Worm (Caenorhabditis elegans): ENCODE results near the gene ostf-4.

The ostf-4 gene

DNA sequence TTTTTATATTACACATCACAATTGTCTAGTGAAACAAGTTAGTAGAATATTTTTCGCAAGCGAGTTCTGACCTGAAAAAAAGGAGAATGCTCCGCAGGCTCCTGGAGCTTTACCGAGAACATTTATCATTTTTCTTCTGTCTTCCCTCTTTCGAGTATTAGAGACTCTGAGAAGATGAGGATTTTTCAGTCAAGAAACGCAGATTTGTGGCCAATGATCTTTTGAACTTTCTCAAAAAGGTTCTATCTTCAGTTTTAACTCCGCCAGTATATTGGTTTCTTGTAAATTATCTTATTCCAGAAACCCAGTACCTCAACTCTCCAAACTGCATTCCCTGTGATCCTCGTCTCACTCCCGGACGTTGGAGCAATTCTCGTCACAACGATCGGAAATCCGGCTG, 32.7 kb downstream of the ostf-4 start, which contains the start of gene K10G9.2:
TSS of gene K10G9.2 (plus strand) at position 301 of the 400 bp plus-strand sequence.
- TF ChIP-seq egl-43 (GFP tag; IDR thresholded peaks at IDR 0.05), result no peak
- no peak for TF ChIP-seq pqm-1 (tag; optimal IDR thresholded peaks at IDR 0.05)
- no peak for TF ChIP-seq ctbp-1 (GFP tag; IDR thresholded peaks at IDR 0.05)
- TF ChIP-seq zip-11 (GFP tag; IDR thresholded peaks at IDR 0.05), result no peak
- TF ChIP-seq nhr-42 (GFP tag; IDR thresholded peaks at IDR 0.05), result no peak
- TF ChIP-seq lin-1 (GFP tag; IDR thresholded peaks at IDR 0.05), result no peak
- TF ChIP-seq madf-5 (GFP tag; IDR thresholded peaks at IDR 0.05), result no peak
- no peak for TF ChIP-seq unc-130 (GFP tag; optimal IDR thresholded peaks at IDR 0.05)
- TF ChIP-seq ceh-82 (tag; optimal IDR thresholded peaks at IDR 0.05), result no peak
- TF ChIP-seq snpc-4 (tag; optimal IDR thresholded peaks at IDR 0.05), result no peak
- TF ChIP-seq mes-2 (tag; optimal IDR thresholded peaks at IDR 0.05; ENCODE audit: poor library complexity, severe bottlenecking), result no peak
- no peak for TF ChIP-seq mxl-2 (GFP tag; conservative IDR thresholded peaks at IDR 0.05)
- no peak for TF ChIP-seq nhr-76 (tag; optimal IDR thresholded peaks at IDR 0.05)
- no peak for TF ChIP-seq spr-1 (tag; optimal IDR thresholded peaks at IDR 0.05)
- no peak for TF ChIP-seq ztf-11 (tag; optimal IDR thresholded peaks at IDR 0.05)

DNA sequence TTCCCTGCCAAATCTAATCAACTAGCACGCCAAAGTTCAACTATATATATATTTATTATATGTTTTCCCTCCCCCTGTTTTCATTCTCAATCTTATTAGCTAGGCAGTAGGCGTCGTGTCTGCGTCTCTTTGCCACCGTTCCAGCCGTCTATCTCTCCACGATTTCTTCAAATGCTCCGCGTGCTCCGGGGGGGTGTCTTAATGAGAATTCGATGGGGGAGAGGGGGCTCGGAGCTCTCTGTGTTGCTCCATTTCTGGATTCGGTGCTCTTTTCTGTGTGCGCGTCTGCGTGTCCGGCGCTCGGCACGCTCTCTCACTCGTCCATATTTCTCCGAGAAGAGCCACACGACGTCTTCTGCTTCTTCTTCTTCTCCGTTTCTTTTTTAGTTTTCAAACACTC, 34.1 kb downstream of the ostf-4 start:
- TF ChIP-seq F37D6.2 (tag; optimal IDR thresholded peaks at IDR 0.05), result peak; percentile 68
- peak; percentile 28 for TF ChIP-seq mxl-3 (GFP tag; optimal IDR thresholded peaks at IDR 0.05)
- TF ChIP-seq nhr-111 (GFP tag; optimal IDR thresholded peaks at IDR 0.05), result no peak
- 0 out of 2 replicates have a peak, but pooled peaks have one; percentile 35 for TF ChIP-seq tra-1 (GFP tag; IDR thresholded peaks at IDR 0.05)
- TF ChIP-seq nhr-11 (tag; optimal IDR thresholded peaks at IDR 0.05), result peak; percentile 13
- peak; percentile 55 for TF ChIP-seq dmd-6 (GFP tag; IDR thresholded peaks at IDR 0.05)
- TF ChIP-seq daf-16 (GFP tag; optimal IDR thresholded peaks at IDR 0.05), result no peak
- TF ChIP-seq daf-16 (tag; optimal IDR thresholded peaks at IDR 0.05), result no peak
- TF ChIP-seq pha-4 (GFP tag; IDR thresholded peaks at IDR 0.05), result no peak
- no peak for TF ChIP-seq pha-4 (tag; optimal IDR thresholded peaks at IDR 0.05)
- TF ChIP-seq ZK337.2 (GFP tag; IDR thresholded peaks at IDR 0.05), result no peak
- TF ChIP-seq aly-2 (tag; optimal IDR thresholded peaks at IDR 0.05), result no peak
- TF ChIP-seq lsy-2 (tag; optimal IDR thresholded peaks at IDR 0.05), result peak; percentile 46 to 58
- peak; percentile 61 for TF ChIP-seq mep-1 (tag; optimal IDR thresholded peaks at IDR 0.05)
- TF ChIP-seq rbr-2 (tag; optimal IDR thresholded peaks at IDR 0.05), result peak; percentile 85
- peak; percentile 19 for TF ChIP-seq lin-13 (GFP tag; optimal IDR thresholded peaks at IDR 0.05)
- peak; percentile 65 for TF ChIP-seq hlh-30 (tag; optimal IDR thresholded peaks at IDR 0.05; ENCODE audit: insufficient read depth)
- peak; percentile 9 for TF ChIP-seq mes-2 (tag; optimal IDR thresholded peaks at IDR 0.05; ENCODE audit: poor library complexity, severe bottlenecking)
- peak; percentile 93 for TF ChIP-seq aha-1 (tag)
- peak; percentile 93 for TF ChIP-seq set-16 (GFP tag; IDR thresholded peaks at IDR 0.05)
- no peak for TF ChIP-seq F49E8.2 (tag; optimal IDR thresholded peaks at IDR 0.05; ENCODE audit: borderline replicate concordance)
- peak; percentile 42 for TF ChIP-seq hlh-11 (tag; optimal IDR thresholded peaks at IDR 0.05)
- peak; percentile 59 for TF ChIP-seq vab-7 (GFP tag; IDR thresholded peaks at IDR 0.05)
- TF ChIP-seq hmg-1.1 (GFP tag; IDR thresholded peaks at IDR 0.05), result peak; percentile 74
- TF ChIP-seq hif-1 (tag; optimal IDR thresholded peaks at IDR 0.05), result peak in 1 of 2 experiments; percentile 55
- peak; percentile 49; the same call in 1 of the 2 replicates for TF ChIP-seq madf-9 (GFP tag; conservative IDR thresholded peaks at IDR 0.05)
- TF ChIP-seq spr-3 (GFP tag; optimal IDR thresholded peaks at IDR 0.05), result no peak
- no peak for TF ChIP-seq F10B5.3 (tag; optimal IDR thresholded peaks at IDR 0.05)
- TF ChIP-seq ces-1 (GFP tag; optimal IDR thresholded peaks at IDR 0.05), result peak; percentile 84
- 0 out of 2 replicates have a peak, but pooled peaks have one; percentile 72 for TF ChIP-seq D1046.2 (GFP tag; IDR thresholded peaks at IDR 0.05)
- TF ChIP-seq ctbp-1 (GFP tag; IDR thresholded peaks at IDR 0.05), result peak; percentile 94; the same call in 1 of the 2 replicates
- TF ChIP-seq mdl-1 (tag; optimal IDR thresholded peaks at IDR 0.05), result peak; percentile 48 to 74
- peak; percentile 33 for TF ChIP-seq zag-1 (tag; optimal IDR thresholded peaks at IDR 0.05)
- peak; percentile 61 for TF ChIP-seq fkh-10 (GFP tag; optimal IDR thresholded peaks at IDR 0.05)
- TF ChIP-seq egl-43 (GFP tag; IDR thresholded peaks at IDR 0.05), result peak; percentile 65; the same call in 1 of the 2 replicates
- peak in 1 of 2 experiments; percentile 82 for TF ChIP-seq unc-62 (GFP tag; optimal IDR thresholded peaks at IDR 0.05 in 1 of 2)
- TF ChIP-seq unc-62 (tag; optimal IDR thresholded peaks at IDR 0.05), result no peak

Data from whole organism, L4 larva.